Fruit fly (Drosophila melanogaster): ENCODE results near the gene Pld3.

Pld3 gene

DNA sequence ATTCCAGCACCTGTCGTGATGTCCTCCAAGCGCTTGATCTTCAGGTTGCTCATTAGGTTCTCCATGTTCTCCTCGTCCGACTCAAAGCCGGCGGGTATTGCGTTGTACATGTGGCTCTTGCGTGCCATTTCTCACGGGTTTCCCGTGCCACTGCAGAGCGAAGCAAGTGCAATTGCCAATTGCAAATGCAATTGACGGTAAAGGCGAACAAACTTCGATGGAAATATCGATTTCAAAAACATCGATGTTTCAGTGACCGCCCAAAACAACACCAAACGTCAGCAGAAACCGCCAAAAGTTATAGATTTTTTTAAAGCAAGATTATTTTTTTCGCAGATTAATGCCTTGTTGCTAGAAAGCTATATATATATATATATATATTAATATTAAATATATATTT, 4.2 kb downstream of the Pld3 start, which contains the start of gene Nbr:
Nbr (minus strand) TSS at position 209 of the 400 bp plus-strand sequence.
- TF ChIP-seq psq (optimal IDR thresholded peaks at IDR 0.05) (no peak), EcR (GFP tag; optimal IDR thresholded peaks at IDR 0.05) (no peak), pan (optimal IDR thresholded peaks at IDR 0.05) (no peak), CG8478 (optimal IDR thresholded peaks at IDR 0.05) (no peak), usp (GFP tag; optimal IDR thresholded peaks at IDR 0.05) (no peak), Dll (optimal IDR thresholded peaks at IDR 0.05) (no peak)

DNA sequence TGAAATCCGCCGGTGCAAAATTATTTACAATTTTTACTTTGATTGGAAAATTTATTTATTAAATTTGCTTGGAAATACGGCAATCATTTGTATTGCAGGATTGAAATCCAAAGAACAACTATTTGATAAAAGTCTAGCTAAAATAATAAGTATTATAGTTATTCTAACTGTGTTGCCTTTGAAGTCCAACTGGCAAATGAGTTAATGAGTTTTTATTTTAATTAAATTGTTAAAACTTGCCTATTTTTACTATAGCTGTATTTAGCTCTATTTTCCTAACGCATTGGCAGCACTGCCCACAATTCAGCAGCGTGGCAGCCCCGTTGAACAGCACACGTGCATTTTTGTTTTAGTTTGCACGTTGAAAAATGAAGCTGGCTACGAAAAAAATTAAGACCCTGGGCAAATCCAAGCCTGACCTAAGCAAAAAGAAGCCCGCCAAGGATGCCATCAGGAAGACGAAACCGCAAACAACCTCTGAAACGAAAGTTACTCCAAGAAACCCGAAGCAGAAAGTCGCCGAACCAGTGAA, 4.7 kb downstream of the Pld3 start, which contains the start of gene Noc2:
Noc2 (plus strand) TSS at position 331 of the 532 bp plus-strand sequence.
- no peak for TF ChIP-seq pan (optimal IDR thresholded peaks at IDR 0.05)
- TF ChIP-seq CG8478 (optimal IDR thresholded peaks at IDR 0.05), result no peak
- TF ChIP-seq EcR (GFP tag; optimal IDR thresholded peaks at IDR 0.05), result no peak
- TF ChIP-seq Dll (optimal IDR thresholded peaks at IDR 0.05), result no peak
- TF ChIP-seq psq (optimal IDR thresholded peaks at IDR 0.05), result no peak
- no peak for TF ChIP-seq usp (GFP tag; optimal IDR thresholded peaks at IDR 0.05)

DNA sequence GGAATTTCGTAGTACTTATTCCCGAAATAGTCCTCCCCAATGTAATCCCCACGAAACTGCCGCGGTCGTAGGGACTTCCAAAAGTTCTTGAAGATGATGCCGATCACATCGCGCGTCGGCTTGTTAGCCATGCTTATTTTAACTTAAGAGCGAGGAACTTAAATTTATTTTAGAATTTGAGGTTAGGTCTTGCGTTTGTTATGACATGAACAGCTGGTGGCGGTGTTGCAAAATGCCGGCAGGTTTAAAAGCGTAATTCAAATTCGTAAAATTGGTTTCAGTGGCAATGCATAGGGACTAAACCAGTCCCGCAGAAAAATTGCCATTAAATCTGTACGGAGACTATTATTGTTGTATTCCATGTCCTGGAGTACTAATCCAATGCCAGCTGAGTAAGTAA, 7.8 kb downstream of the Pld3 start:
- no peak for TF ChIP-seq EcR (GFP tag; optimal IDR thresholded peaks at IDR 0.05)
- no peak for TF ChIP-seq CG8478 (optimal IDR thresholded peaks at IDR 0.05)
- TF ChIP-seq Dll (optimal IDR thresholded peaks at IDR 0.05), result no peak
- TF ChIP-seq usp (GFP tag; optimal IDR thresholded peaks at IDR 0.05), result no peak
- TF ChIP-seq pan (optimal IDR thresholded peaks at IDR 0.05), result no peak
- TF ChIP-seq psq (optimal IDR thresholded peaks at IDR 0.05), result no peak

DNA sequence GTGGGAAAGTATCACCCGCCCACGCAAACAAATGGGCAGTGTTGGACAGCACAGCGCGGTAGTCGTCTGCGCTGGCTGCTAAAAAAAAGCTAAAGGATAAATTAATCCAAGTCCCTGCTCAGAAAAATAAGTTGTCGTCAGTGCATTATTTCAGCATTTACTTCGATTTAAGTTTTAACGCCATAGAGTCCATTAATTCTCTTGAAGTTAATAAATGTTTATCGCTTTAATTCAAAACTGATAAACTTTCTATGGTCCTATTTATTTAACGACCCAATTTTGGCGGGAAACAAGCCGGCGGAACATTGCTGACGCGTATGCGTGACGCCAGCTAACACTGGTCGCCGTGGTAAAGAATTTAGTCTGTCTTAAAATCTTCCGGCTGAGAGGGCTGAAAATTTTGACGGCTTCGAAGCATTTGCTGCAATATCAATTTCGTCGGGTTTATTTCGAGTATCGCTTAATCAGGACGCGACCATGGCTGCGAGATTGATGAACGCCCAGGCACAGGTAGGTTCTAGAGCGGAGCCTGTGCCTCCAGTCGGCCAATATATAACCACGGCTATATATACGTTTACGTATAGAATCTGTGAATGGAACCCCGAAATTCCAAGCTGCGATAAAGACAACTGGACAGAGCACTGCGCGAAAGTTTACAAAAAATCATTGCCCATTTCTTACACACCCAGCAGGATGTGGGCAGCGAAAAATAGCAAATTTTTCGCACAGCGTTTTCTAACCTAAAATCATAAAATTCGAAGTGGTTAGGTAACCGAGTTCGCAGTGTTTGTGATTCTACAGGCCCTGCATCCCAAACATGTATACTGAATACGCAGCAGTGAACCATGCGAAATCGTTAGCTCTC, 9.9 kb downstream of the Pld3 start, which contains the start of the genes mAcon1, CG43345 and CG43346:
mAcon1 (plus strand) TSS at position 276 of the 865 bp plus-strand sequence.
CG43345 (minus strand) TSS at position 287 of the 865 bp plus-strand sequence.
CG43346 (minus strand) TSS at position 287 of the 865 bp plus-strand sequence.
- peak; percentile 53 for TF ChIP-seq pan (optimal IDR thresholded peaks at IDR 0.05)
- TF ChIP-seq Dll (optimal IDR thresholded peaks at IDR 0.05), result no peak

DNA sequence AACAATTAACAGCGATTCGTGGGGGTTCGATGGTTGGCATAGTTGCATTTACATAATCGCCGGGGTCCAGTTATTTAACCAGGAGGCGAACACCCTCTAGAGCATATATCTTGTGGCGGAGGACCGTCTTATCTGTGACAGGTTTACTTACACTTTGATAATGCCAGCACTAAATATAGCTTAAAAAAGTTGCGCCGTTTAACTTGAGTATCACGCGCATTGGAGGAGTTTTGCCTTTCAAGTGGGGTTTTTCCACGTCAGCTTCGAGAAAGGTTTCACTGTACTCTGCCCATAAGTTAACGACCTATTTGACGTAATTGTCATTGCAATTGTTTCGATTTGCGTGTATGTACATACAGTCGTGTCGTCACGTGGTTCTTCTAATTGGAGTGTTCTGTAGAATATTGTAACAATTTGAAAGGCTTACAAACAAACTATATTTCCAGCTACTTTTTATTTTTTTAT, 10.5 kb downstream of the Pld3 start:
- TF ChIP-seq usp (GFP tag; optimal IDR thresholded peaks at IDR 0.05) (no peak), EcR (GFP tag; optimal IDR thresholded peaks at IDR 0.05) (no peak), psq (optimal IDR thresholded peaks at IDR 0.05) (no peak), Dll (optimal IDR thresholded peaks at IDR 0.05) (no peak), pan (optimal IDR thresholded peaks at IDR 0.05) (no peak)

DNA sequence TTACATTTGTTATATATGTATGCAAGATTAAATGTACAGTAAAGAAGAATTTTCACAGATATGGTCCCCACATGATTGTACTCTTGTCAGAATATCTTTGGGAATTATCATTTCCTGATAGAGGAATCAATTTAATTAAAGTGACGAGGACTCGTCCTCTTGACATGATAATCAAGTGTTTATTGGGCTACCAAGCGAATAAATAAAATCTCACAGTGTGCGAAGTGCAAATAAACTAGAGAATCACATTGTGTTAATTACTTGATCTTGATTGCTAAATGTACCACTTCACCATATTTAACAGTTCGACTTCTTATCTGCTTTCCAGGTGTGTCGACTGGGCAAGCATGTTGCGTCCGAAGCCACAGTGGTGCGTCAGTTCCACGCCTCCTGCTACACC, 11.2 kb downstream of the Pld3 start:
- TF ChIP-seq pan (optimal IDR thresholded peaks at IDR 0.05), result no peak
- TF ChIP-seq psq (optimal IDR thresholded peaks at IDR 0.05), result no peak
- TF ChIP-seq CG8478 (optimal IDR thresholded peaks at IDR 0.05), result no peak
- no peak for TF ChIP-seq Dll (optimal IDR thresholded peaks at IDR 0.05)
- TF ChIP-seq usp (GFP tag; optimal IDR thresholded peaks at IDR 0.05), result no peak
- TF ChIP-seq EcR (GFP tag; optimal IDR thresholded peaks at IDR 0.05), result no peak

DNA sequence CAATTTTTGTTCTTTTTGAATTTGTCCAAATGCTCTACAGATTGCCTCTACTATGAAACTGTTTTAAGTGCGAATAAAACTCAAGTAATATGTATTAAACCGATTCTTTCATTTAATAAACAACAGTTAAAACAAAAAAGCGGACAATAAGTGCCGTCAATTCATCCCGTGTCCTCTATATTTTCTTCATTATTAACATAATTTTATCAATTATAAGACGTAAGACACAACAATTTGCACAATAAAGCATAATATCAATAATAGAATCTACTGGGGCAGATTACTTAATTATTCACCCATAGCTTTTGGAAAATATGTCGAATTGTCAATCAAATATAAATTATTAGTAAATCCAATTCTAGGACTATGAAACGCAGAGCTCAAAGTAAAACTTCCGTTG, 14.3 kb downstream of the Pld3 start, which contains the start of gene CG31627:
CG31627 (plus strand) TSS at position 301 of the 400 bp plus-strand sequence.
- TF ChIP-seq CG8478 (optimal IDR thresholded peaks at IDR 0.05), result no peak
- no peak for TF ChIP-seq pan (optimal IDR thresholded peaks at IDR 0.05)
- no peak for TF ChIP-seq psq (optimal IDR thresholded peaks at IDR 0.05)
- TF ChIP-seq usp (GFP tag; optimal IDR thresholded peaks at IDR 0.05), result no peak
- no peak for TF ChIP-seq EcR (GFP tag; optimal IDR thresholded peaks at IDR 0.05)
- no peak for TF ChIP-seq Dll (optimal IDR thresholded peaks at IDR 0.05)

DNA sequence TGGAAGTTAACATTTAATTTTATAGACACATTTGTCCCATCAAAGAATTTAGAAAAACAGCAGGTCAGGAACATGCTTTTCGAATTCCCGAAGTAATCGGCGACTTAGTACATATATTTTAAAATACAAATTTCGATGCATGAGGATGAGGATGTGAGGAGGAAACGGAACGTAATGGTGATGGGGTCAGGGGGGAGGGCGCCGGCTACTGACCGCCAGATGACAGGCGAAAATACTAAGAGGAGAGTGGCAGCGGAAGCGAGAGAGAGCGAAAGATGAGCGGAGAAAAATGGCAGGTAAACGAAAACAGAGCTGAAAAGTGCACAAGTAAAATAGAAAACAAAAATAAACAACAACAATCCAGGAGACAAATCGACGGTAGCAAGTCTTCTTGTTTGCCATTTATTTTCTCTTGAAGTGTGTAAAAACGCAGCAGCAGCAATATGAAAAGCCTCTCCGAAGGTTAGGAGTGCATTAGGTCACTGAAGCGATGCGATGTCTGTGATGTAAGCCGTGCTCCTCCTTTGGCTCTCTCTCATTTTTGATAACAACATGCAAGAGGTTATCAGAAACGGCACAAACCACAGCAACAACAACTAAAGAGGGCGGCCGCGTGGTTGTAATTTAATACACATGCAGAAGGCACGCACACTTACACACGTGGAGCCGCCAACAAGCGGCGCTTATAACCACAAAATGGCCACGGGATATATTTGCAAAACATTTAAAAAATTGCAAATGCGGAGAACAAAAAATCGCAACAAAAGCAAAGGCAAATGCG, 20.0 kb downstream of the Pld3 start:
- TF ChIP-seq pan (optimal IDR thresholded peaks at IDR 0.05) (no peak), EcR (GFP tag; optimal IDR thresholded peaks at IDR 0.05) (no peak), psq (optimal IDR thresholded peaks at IDR 0.05) (no peak), Dll (optimal IDR thresholded peaks at IDR 0.05) (no peak), CG8478 (optimal IDR thresholded peaks at IDR 0.05) (no peak), usp (GFP tag; optimal IDR thresholded peaks at IDR 0.05) (no peak)

DNA sequence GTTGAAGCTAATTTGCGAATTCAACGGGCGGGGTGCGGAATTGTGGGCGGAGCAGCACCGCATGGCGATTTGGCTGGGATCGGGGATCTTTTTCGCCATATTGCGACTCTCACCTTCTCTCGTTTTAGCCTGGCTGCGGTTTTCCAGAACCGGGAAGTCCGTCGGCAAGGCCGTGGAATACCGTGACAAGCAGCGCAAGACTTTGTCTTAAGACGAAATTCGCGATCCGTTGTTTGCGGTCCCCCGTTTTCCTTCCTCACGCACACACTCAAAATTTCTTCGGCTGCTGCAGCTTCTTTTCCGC, 20.5 kb downstream of the Pld3 start:
- TF ChIP-seq Dll (optimal IDR thresholded peaks at IDR 0.05) (no peak), usp (GFP tag; optimal IDR thresholded peaks at IDR 0.05) (no peak), psq (optimal IDR thresholded peaks at IDR 0.05) (no peak), CG8478 (optimal IDR thresholded peaks at IDR 0.05) (no peak), pan (optimal IDR thresholded peaks at IDR 0.05) (no peak), EcR (GFP tag; optimal IDR thresholded peaks at IDR 0.05) (no peak)

DNA sequence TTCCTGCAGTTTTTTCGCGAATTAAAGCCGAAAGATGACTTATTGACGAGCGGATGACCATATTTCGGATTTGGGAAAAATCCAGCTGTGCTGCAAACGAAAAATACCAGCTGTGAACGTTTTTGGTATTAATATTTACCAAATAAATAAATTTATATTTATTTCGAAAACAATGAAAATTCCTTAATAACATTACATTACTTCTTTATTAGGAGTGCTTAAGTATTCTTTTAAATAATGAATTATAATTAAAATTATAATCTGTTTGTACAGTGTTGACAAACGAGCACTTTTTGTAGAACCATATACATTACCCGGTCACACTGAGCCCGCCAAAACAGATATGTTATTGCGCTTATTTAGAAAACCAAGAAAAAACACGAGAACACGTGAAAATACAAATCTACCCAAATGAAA, 21.0 kb downstream of the Pld3 start, which contains the start of the genes bur and Mcm10:
bur (minus strand) TSS at position 69 of the 417 bp plus-strand sequence.
Mcm10 (plus strand) TSS at position 319 of the 417 bp plus-strand sequence.
- TF ChIP-seq CG8478 (optimal IDR thresholded peaks at IDR 0.05), result no peak
- no peak for TF ChIP-seq EcR (GFP tag; optimal IDR thresholded peaks at IDR 0.05)
- TF ChIP-seq usp (GFP tag; optimal IDR thresholded peaks at IDR 0.05), result no peak
- no peak for TF ChIP-seq Dll (optimal IDR thresholded peaks at IDR 0.05)
- TF ChIP-seq psq (optimal IDR thresholded peaks at IDR 0.05), result no peak
- no peak for TF ChIP-seq pan (optimal IDR thresholded peaks at IDR 0.05)

DNA sequence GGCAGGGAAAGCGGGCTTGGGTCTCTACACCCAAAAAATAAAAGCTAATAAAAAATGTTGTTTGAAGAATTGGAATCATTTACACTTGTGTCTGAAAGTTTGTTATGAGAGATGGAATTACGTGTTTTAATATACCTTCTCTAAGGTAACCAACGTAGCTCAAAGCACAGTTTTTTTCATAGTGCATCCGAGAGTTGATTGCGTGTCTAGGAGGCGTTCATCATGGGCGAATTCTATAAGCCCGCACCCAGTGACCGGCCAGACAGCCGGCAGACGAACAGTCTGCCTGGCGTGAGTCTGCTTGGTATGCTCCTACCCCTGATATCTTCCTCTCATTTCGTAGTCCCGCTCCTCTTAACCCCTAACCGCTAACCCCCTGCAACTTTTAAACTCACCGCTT, 29.1 kb downstream of the Pld3 start:
- TF ChIP-seq CG8478 (optimal IDR thresholded peaks at IDR 0.05) (no peak), usp (GFP tag; optimal IDR thresholded peaks at IDR 0.05) (no peak), pan (optimal IDR thresholded peaks at IDR 0.05) (no peak), EcR (GFP tag; optimal IDR thresholded peaks at IDR 0.05) (no peak), psq (optimal IDR thresholded peaks at IDR 0.05) (no peak), Dll (optimal IDR thresholded peaks at IDR 0.05) (no peak)
